Fruit fly (Drosophila melanogaster) whole organism, embryonic: ENCODE data around the gene CG13252.
A peak's percentile ranks its signal among the peaks of the same experiment; 100 is the strongest.

Source experiments
- Atf6 ChIP-seq: fragments of 200-800 bp; sonication (Bioruptor generic); IDR thresholded peaks from 2 replicates; pipeline ENCODE4 v1.3.6; 2022; ENCODE audit warnings: missing biosample characterization, missing genetic modification characterization
- Blimp-1 ChIP-seq: fragments of 200-800 bp; sonication (Bioruptor generic); optimal IDR thresholded peaks from 3 replicates; lab custom pipeline; 2018; ENCODE audit warnings: missing biosample characterization, missing genetic modification characterization, mild to moderate bottlenecking, moderate library complexity, missing genetic modification reagents
- CG10366 ChIP-seq: fragments of 200-800 bp; sonication (Bioruptor generic); IDR thresholded peaks from 2 replicates; pipeline ENCODE4 v1.3.6; 2022; ENCODE audit warnings: missing biosample characterization, missing genetic modification characterization
- CG10431 ChIP-seq: fragments of 200-800 bp; sonication (Bioruptor generic); optimal IDR thresholded peaks from 3 replicates; lab custom pipeline; 2018; ENCODE audit warnings: missing biosample characterization, mild to moderate bottlenecking, missing genetic modification characterization
- CG11085 ChIP-seq: fragments of 200-800 bp; sonication (Bioruptor generic); IDR thresholded peaks from 2 replicates; pipeline ENCODE4 v1.3.6; 2022; ENCODE audit warnings: missing biosample characterization, missing genetic modification characterization
- CG12299 ChIP-seq: fragments of 200-800 bp; sonication (Bioruptor generic); optimal IDR thresholded peaks from 2 replicates; lab custom pipeline; 2018; ENCODE audit warnings: missing biosample characterization, mild to moderate bottlenecking, missing genetic modification characterization
- CG14014 ChIP-seq: fragments of 200-800 bp; sonication (Bioruptor generic); IDR thresholded peaks from 2 replicates; pipeline ENCODE4 v1.3.6; 2022; ENCODE audit warnings: missing biosample characterization, missing genetic modification characterization
- CG15514 ChIP-seq: fragments of 200-800 bp; sonication (Bioruptor generic); optimal IDR thresholded peaks from 3 replicates; lab custom pipeline; 2017; ENCODE audit warnings: missing biosample characterization, missing genetic modification characterization, mild to moderate bottlenecking, moderate library complexity, missing genetic modification reagents
- CG15696 ChIP-seq: fragments of 200-800 bp; sonication (Bioruptor generic); optimal IDR thresholded peaks from 2 replicates; lab custom pipeline; 2019; ENCODE audit warnings: missing biosample characterization, mild to moderate bottlenecking, missing genetic modification characterization, moderate library complexity
- CG2116 ChIP-seq: fragments of 200-800 bp; sonication (Bioruptor generic); optimal IDR thresholded peaks from 3 replicates; lab custom pipeline; 2018; ENCODE audit warnings: missing biosample characterization, mild to moderate bottlenecking, missing genetic modification characterization
- CG2129 ChIP-seq: fragments of 200-800 bp; sonication (Bioruptor generic); IDR thresholded peaks from 2 replicates; pipeline ENCODE4 v1.3.6; 2022; ENCODE audit warnings: missing biosample characterization, missing genetic modification characterization; ENCODE audit not compliant: partially characterized antibody
- CG33557 ChIP-seq: fragments of 200-800 bp; sonication (Bioruptor generic); optimal IDR thresholded peaks from 2 replicates; lab custom pipeline; 2019; ENCODE audit warnings: missing biosample characterization, mild to moderate bottlenecking, missing genetic modification characterization, moderate library complexity
- CG34376 ChIP-seq: fragments of 200-800 bp; sonication (Bioruptor generic); optimal IDR thresholded peaks from 2 replicates; lab custom pipeline; 2018; ENCODE audit warnings: missing biosample characterization, mild to moderate bottlenecking, missing genetic modification characterization
- CG3726 ChIP-seq: fragments of 200-800 bp; sonication (Bioruptor generic); IDR thresholded peaks from 3 replicates; pipeline ENCODE4, ENCODE4 v1.3.6; 2022; ENCODE audit warnings: missing biosample characterization, missing genetic modification characterization
- CG3847 ChIP-seq: fragments of 200-800 bp; sonication (Bioruptor generic); IDR thresholded peaks from 2 replicates; pipeline ENCODE4 v1.3.6; 2022; ENCODE audit warnings: missing biosample characterization, missing genetic modification characterization
- CG8924 ChIP-seq: fragments of 200-800 bp; optimal IDR thresholded peaks from 3 replicates; lab custom pipeline; 2019; ENCODE audit warnings: missing biosample characterization, mild to moderate bottlenecking, missing genetic modification characterization, moderate library complexity
- D19B ChIP-seq: fragments of 200-800 bp; sonication (Bioruptor generic); optimal IDR thresholded peaks from 2 replicates; lab custom pipeline; 2017; ENCODE audit warnings: missing biosample characterization, mild to moderate bottlenecking, missing genetic modification characterization
- Dfd ChIP-seq, 2 experiments: fragments of >200 bp; optimal IDR thresholded peaks; 2 replicates each; lab custom pipeline; 2017; ENCODE audit warnings: missing biosample characterization in 2 of 2, missing genetic modification characterization in 2 of 2
- Doc2 ChIP-seq: fragments of 200-800 bp; sonication (Bioruptor generic); IDR thresholded peaks from 2 replicates; pipeline ENCODE4 v1.3.6; 2022; ENCODE audit warnings: missing biosample characterization, missing genetic modification characterization
- Drgx ChIP-seq: fragments of 200-800 bp; sonication (Bioruptor generic); IDR thresholded peaks from 2 replicates; pipeline ENCODE4 v1.3.6; 2022; ENCODE audit warnings: missing biosample characterization, missing genetic modification characterization
- Elba2 ChIP-seq: fragments of 200-800 bp; sonication (Bioruptor generic); optimal IDR thresholded peaks from 3 replicates; lab custom pipeline; 2016; ENCODE audit warnings: missing biosample characterization, missing genetic modification characterization
- Fer1 ChIP-seq: fragments of 200-800 bp; sonication (Bioruptor generic); optimal IDR thresholded peaks from 2 replicates; lab custom pipeline; 2017; ENCODE audit warnings: missing biosample characterization, mild to moderate bottlenecking, missing genetic modification characterization
- Hmx ChIP-seq: fragments of 200-800 bp; sonication (Bioruptor generic); optimal IDR thresholded peaks from 2 replicates; lab custom pipeline; 2016; ENCODE audit warnings: missing biosample characterization, missing genetic modification characterization
- Lim3 ChIP-seq: fragments of 200-800 bp; sonication (Bioruptor generic); IDR thresholded peaks from 2 replicates; pipeline ENCODE4 v1.3.6; 2022; ENCODE audit warnings: missing biosample characterization, missing genetic modification characterization
- Lpt ChIP-seq: fragments of >200 bp; optimal IDR thresholded peaks from 2 replicates; lab custom pipeline; 2018; ENCODE audit warnings: missing biosample characterization, missing genetic modification characterization
- NK7.1 ChIP-seq: fragments of 200-800 bp; sonication (Bioruptor generic); optimal IDR thresholded peaks from 3 replicates; lab custom pipeline; 2016; ENCODE audit warnings: missing biosample characterization, missing genetic modification characterization
- Poxn ChIP-seq: fragments of 200-800 bp; sonication (Bioruptor generic); IDR thresholded peaks from 2 replicates; pipeline ENCODE4 v1.3.6; 2022; ENCODE audit warnings: missing biosample characterization, missing genetic modification characterization
- Rfx ChIP-seq: fragments of 200-800 bp; sonication (Bioruptor generic); IDR thresholded peaks from 2 replicates; pipeline ENCODE4 v1.3.6; 2022; ENCODE audit warnings: missing biosample characterization, missing genetic modification characterization
- Sox102F ChIP-seq: fragments of 200-800 bp; sonication (Bioruptor generic); optimal IDR thresholded peaks from 2 replicates; lab custom pipeline; 2018; ENCODE audit warnings: missing biosample characterization, mild to moderate bottlenecking, missing genetic modification characterization, moderate library complexity
- Sry-δ ChIP-seq: fragments of 200-800 bp; sonication (Bioruptor generic); optimal IDR thresholded peaks from 2 replicates; lab custom pipeline; 2016; ENCODE audit warnings: missing biosample characterization, missing genetic modification characterization
- Ssrp ChIP-seq: fragments of 200-800 bp; sonication (Bioruptor generic); optimal IDR thresholded peaks from 2 replicates; lab custom pipeline; 2018; ENCODE audit warnings: missing biosample characterization, mild to moderate bottlenecking, missing genetic modification characterization, moderate library complexity
- Trl ChIP-seq, 3 experiments: fragments of >200 bp in 2 of 3; fragments of 200-800 bp in 1 of 3; sonication (Bioruptor generic) in 1 of 3; optimal IDR thresholded peaks; 2 replicates in 1 of 3; 3 replicates in 2 of 3; lab custom pipeline; 2016 to 2017; ENCODE audit warnings: missing biosample characterization in 1 of 3, missing genetic modification characterization in 1 of 3
- bcd ChIP-seq: fragments of 200-800 bp; sonication (Bioruptor generic); optimal IDR thresholded peaks from 2 replicates; lab custom pipeline; 2017; ENCODE audit warnings: missing biosample characterization, mild to moderate bottlenecking, missing genetic modification characterization
- cad ChIP-seq: fragments of >200 bp; optimal IDR thresholded peaks from 2 replicates; lab custom pipeline; 2017; ENCODE audit warnings: missing biosample characterization, missing genetic modification characterization
- en ChIP-seq: fragments of 200-800 bp; sonication (Bioruptor generic); optimal IDR thresholded peaks from 2 replicates; lab custom pipeline; 2016; ENCODE audit warnings: missing biosample characterization, missing genetic modification characterization
- eve ChIP-seq, 2 experiments: fragments of >200 bp; optimal IDR thresholded peaks; 2 replicates each; lab custom pipeline; 2017; ENCODE audit warnings: missing biosample characterization in 2 of 2, missing genetic modification characterization in 2 of 2
- ewg ChIP-seq: fragments of 200-800 bp; sonication (Bioruptor generic); optimal IDR thresholded peaks from 3 replicates; lab custom pipeline; 2017; ENCODE audit warnings: mild to moderate bottlenecking, missing biosample characterization, missing genetic modification reagents, missing genetic modification characterization
- exex ChIP-seq: fragments of 200-800 bp; sonication (Bioruptor generic); optimal IDR thresholded peaks from 4 replicates; lab custom pipeline; 2018; ENCODE audit warnings: missing biosample characterization, mild to moderate bottlenecking, missing genetic modification characterization, moderate library complexity
- gcm2 ChIP-seq: fragments of 200-800 bp; sonication (Bioruptor generic); optimal IDR thresholded peaks from 2 replicates; lab custom pipeline; 2016; ENCODE audit warnings: missing biosample characterization, missing genetic modification characterization
- lab ChIP-seq: fragments of 200-800 bp; sonication (Bioruptor generic); optimal IDR thresholded peaks from 3 replicates; lab custom pipeline; 2017; ENCODE audit warnings: missing biosample characterization, missing genetic modification characterization, mild to moderate bottlenecking, moderate library complexity, missing genetic modification reagents
- oc ChIP-seq: fragments of 200-800 bp; sonication (Bioruptor generic); optimal IDR thresholded peaks from 2 replicates; lab custom pipeline; 2018; ENCODE audit warnings: missing biosample characterization, mild to moderate bottlenecking, missing genetic modification characterization, moderate library complexity
- odd ChIP-seq: fragments of 200-800 bp; sonication (Bioruptor generic); optimal IDR thresholded peaks from 2 replicates; lab custom pipeline; 2017; ENCODE audit warnings: missing biosample characterization, mild to moderate bottlenecking, missing genetic modification characterization
- onecut ChIP-seq: fragments of 200-800 bp; sonication (Bioruptor generic); IDR thresholded peaks from 2 replicates; pipeline ENCODE4 v1.3.6; 2022; ENCODE audit warnings: missing biosample characterization, missing genetic modification characterization
- otp ChIP-seq: fragments of 200-800 bp; sonication (Bioruptor generic); IDR thresholded peaks from 3 replicates; pipeline ENCODE4, ENCODE4 v1.3.6; 2022; ENCODE audit warnings: missing biosample characterization, missing genetic modification characterization
- pnt ChIP-seq: fragments of 200-800 bp; sonication (Bioruptor generic); optimal IDR thresholded peaks from 3 replicates; lab custom pipeline; 2016; ENCODE audit warnings: missing biosample characterization, missing genetic modification characterization
- ranshi ChIP-seq: fragments of 200-800 bp; sonication (Bioruptor generic); IDR thresholded peaks from 2 replicates; pipeline ENCODE4 v1.3.6; 2022; ENCODE audit warnings: missing biosample characterization, missing genetic modification characterization
- sd ChIP-seq: fragments of 200-800 bp; sonication (Bioruptor generic); optimal IDR thresholded peaks from 3 replicates; lab custom pipeline; 2018; ENCODE audit warnings: missing biosample characterization, mild to moderate bottlenecking, missing genetic modification characterization, moderate library complexity
- sug ChIP-seq: fragments of 200-800 bp; optimal IDR thresholded peaks from 2 replicates; lab custom pipeline; 2019; ENCODE audit warnings: missing biosample characterization, mild to moderate bottlenecking, missing genetic modification characterization, moderate library complexity
- tx ChIP-seq: fragments of 200-800 bp; sonication (Bioruptor generic); optimal IDR thresholded peaks from 2 replicates; lab custom pipeline; 2016; ENCODE audit warnings: missing biosample characterization, missing genetic modification characterization
- unpg ChIP-seq: fragments of 200-800 bp; sonication (Bioruptor generic); optimal IDR thresholded peaks from 3 replicates; lab custom pipeline; 2018; ENCODE audit warnings: missing biosample characterization, mild to moderate bottlenecking, missing genetic modification characterization, moderate library complexity

Gene CG13252

DNA sequence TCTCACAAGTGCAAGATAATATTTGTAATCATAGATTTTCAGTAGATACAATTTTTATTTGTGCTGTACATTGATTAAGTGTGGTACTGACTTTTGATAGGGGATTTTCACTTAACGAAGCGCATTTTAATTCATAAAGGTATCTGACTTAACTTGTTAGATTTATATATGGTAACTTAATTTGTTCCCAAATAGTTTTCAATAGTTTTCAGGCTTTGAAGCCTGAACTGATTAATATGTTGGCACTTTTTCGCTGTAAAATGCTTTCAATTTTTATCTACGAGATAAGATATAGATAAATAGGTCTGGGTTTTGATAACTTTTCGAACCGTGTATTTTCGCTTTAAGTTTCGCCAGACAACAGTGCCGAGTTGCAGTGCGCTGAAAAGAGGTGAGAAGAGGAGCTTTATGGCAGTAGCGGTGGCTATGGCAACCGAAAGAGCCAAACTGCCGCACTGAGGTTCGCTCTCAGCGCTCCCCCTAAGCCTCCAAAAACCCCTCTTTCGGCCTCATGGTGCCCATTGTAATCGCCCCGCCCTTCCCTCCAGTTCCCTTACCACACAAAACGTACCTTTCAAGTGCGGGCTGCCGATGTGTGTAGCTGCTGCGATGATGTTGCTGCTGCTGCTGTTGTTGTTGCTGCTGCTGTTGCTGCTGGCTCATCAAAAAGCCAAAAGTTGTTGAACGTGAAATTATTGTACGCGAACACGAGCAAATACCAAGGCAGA lies 3.3 kb downstream of the CG13252 start (continued):
- TF ChIP-seq onecut (GFP tag; lab: Robert Waterston, UW) (no peak), Poxn (no peak), cad (GFP tag; lab: Kevin White, UChicago) (no peak), Atf6 (GFP tag; lab: Robert Waterston, UW) (no peak), CG10431 (no peak), ranshi (GFP tag; lab: Robert Waterston, UW) (no peak), CG12299 (tag; lab: Kevin White, UChicago) (no peak), unpg (GFP tag; lab: Kevin White, UChicago) (no peak), CG2116 (GFP tag; lab: Kevin White, UChicago) (no peak), Rfx (peak; percentile 59; the same call in 1 of the 2 replicates), CG10366 (GFP tag; lab: Robert Waterston, UW) (no peak), CG14014 (GFP tag; lab: Robert Waterston, UW) (peak; percentile 24; the same call in 1 of the 2 replicates), bcd (GFP tag; lab: Kevin White, UChicago) (no peak), oc (peak; percentile 2), Elba2 (no peak), Hmx (GFP tag; lab: Kevin White, UChicago) (no peak), CG34376 (GFP tag; lab: Kevin White, UChicago) (no peak), pnt (GFP tag; lab: Kevin White, UChicago) (no peak), Sox102F (GFP tag; lab: Kevin White, UChicago) (no peak), Drgx (no peak), CG3847 (GFP tag; lab: Robert Waterston, UW) (no peak), CG15514 (no peak), CG33557 (GFP tag; lab: Kevin White, UChicago) (no peak), CG11085 (GFP tag; lab: Robert Waterston, UW) (no peak), eve (GFP tag; optimal IDR thresholded peaks at IDR 0.05; lab: Kevin White, UChicago) (no peak), Lim3 (GFP tag; lab: Robert Waterston, UW) (no peak), CG8924 (tag; lab: Kevin White, UChicago) (no peak), tx (no peak), D19B (GFP tag; lab: Kevin White, UChicago) (no peak), CG3726 (GFP tag; lab: Robert Waterston, UW) (no peak), Blimp-1 (GFP tag; lab: Kevin White, UChicago) (no peak), exex (tag; lab: Kevin White, UChicago) (no peak), en (GFP tag; lab: Kevin White, UChicago) (no peak), sd (tag; lab: Kevin White, UChicago) (peak; percentile 9), Lpt (no peak), Sry-δ (GFP tag; lab: Kevin White, UChicago) (no peak), NK7.1 (no peak), Dfd (GFP tag; optimal IDR thresholded peaks at IDR 0.05; lab: Kevin White, UChicago) (no peak), ewg (GFP tag; lab: Kevin White, UChicago) (no peak), CG2129 (no peak), lab (GFP tag; lab: Kevin White, UChicago) (peak; percentile 32), odd (GFP tag; lab: Kevin White, UChicago) (no peak), Ssrp (no peak), Trl (optimal IDR thresholded peaks at IDR 0.05; lab: Kevin White, UChicago) (peak; percentile 13 to 16), Trl (GFP tag; optimal IDR thresholded peaks at IDR 0.05; lab: Kevin White, UChicago) (no peak), otp (GFP tag; lab: Robert Waterston, UW) (no peak), Doc2 (GFP tag; lab: Robert Waterston, UW) (no peak), CG15696 (tag; lab: Kevin White, UChicago) (no peak), sug (no peak), gcm2 (GFP tag; lab: Kevin White, UChicago) (no peak), Fer1 (GFP tag; lab: Kevin White, UChicago) (no peak)
